Fruit fly (Drosophila melanogaster) whole organism, embryonic: ENCODE results near the gene Tsf2.

Experiments used
- B-H1 ChIP-seq: fragments of 200-800 bp; sonication (Bioruptor generic); IDR thresholded peaks from 3 replicates; pipeline ENCODE4 v1.3.6; 2022; ENCODE audit warnings: missing biosample characterization, missing genetic modification characterization
- Bteb2 ChIP-seq: fragments of 200-800 bp; sonication (Bioruptor generic); optimal IDR thresholded peaks from 2 replicates; lab custom pipeline; 2016; ENCODE audit warnings: missing biosample characterization, missing genetic modification characterization
- CG10321 ChIP-seq: fragments of 200-800 bp; sonication (Bioruptor generic); IDR thresholded peaks from 2 replicates; pipeline ENCODE4 v1.3.6; 2022; ENCODE audit warnings: missing biosample characterization, missing genetic modification characterization
- CG11085 ChIP-seq: fragments of 200-800 bp; sonication (Bioruptor generic); IDR thresholded peaks from 2 replicates; pipeline ENCODE4 v1.3.6; 2022; ENCODE audit warnings: missing biosample characterization, missing genetic modification characterization
- CG11696 ChIP-seq: fragments of 200-800 bp; sonication (Bioruptor generic); IDR thresholded peaks from 2 replicates; pipeline ENCODE4 v1.3.6; 2022; ENCODE audit warnings: missing biosample characterization, missing genetic modification characterization
- CG12391 ChIP-seq: fragments of 200-800 bp; sonication (Bioruptor generic); optimal IDR thresholded peaks from 3 replicates; lab custom pipeline; 2018; ENCODE audit warnings: missing biosample characterization, mild to moderate bottlenecking, missing genetic modification characterization, moderate library complexity
- CG13287 ChIP-seq: fragments of 200-800 bp; sonication (Bioruptor generic); IDR thresholded peaks from 2 replicates; pipeline ENCODE4 v1.3.6; 2022; ENCODE audit warnings: missing biosample characterization, missing genetic modification characterization; ENCODE audit not compliant: partially characterized antibody
- CG13624 ChIP-seq: fragments of 200-800 bp; sonication (Bioruptor generic); optimal IDR thresholded peaks from 2 replicates; lab custom pipeline; 2016; ENCODE audit warnings: missing biosample characterization, missing genetic modification characterization
- CG14014 ChIP-seq: fragments of 200-800 bp; sonication (Bioruptor generic); IDR thresholded peaks from 2 replicates; pipeline ENCODE4 v1.3.6; 2022; ENCODE audit warnings: missing biosample characterization, missing genetic modification characterization
- CG14441 ChIP-seq: fragments of 200-800 bp; sonication (Bioruptor generic); IDR thresholded peaks from 2 replicates; pipeline ENCODE4 v1.3.6; 2022; ENCODE audit warnings: missing biosample characterization, missing genetic modification characterization
- CG2116 ChIP-seq: fragments of 200-800 bp; sonication (Bioruptor generic); optimal IDR thresholded peaks from 3 replicates; lab custom pipeline; 2018; ENCODE audit warnings: missing biosample characterization, mild to moderate bottlenecking, missing genetic modification characterization
- CG31365 ChIP-seq: fragments of 200-800 bp; sonication (Bioruptor generic); optimal IDR thresholded peaks from 2 replicates; lab custom pipeline; 2018; ENCODE audit warnings: missing biosample characterization, mild to moderate bottlenecking, missing genetic modification characterization
- CG33213 ChIP-seq: fragments of 200-800 bp; sonication (Bioruptor generic); optimal IDR thresholded peaks from 3 replicates; lab custom pipeline; 2016; ENCODE audit warnings: missing biosample characterization, missing genetic modification characterization
- CG33557 ChIP-seq: fragments of 200-800 bp; sonication (Bioruptor generic); optimal IDR thresholded peaks from 2 replicates; lab custom pipeline; 2019; ENCODE audit warnings: missing biosample characterization, mild to moderate bottlenecking, missing genetic modification characterization, moderate library complexity
- CG3847 ChIP-seq: fragments of 200-800 bp; sonication (Bioruptor generic); IDR thresholded peaks from 2 replicates; pipeline ENCODE4 v1.3.6; 2022; ENCODE audit warnings: missing biosample characterization, missing genetic modification characterization
- CG4282 ChIP-seq: fragments of 200-800 bp; sonication (Bioruptor generic); optimal IDR thresholded peaks from 2 replicates; lab custom pipeline; 2016; ENCODE audit warnings: missing biosample characterization, missing genetic modification characterization
- CG7745 ChIP-seq: fragments of 200-800 bp; sonication (Bioruptor generic); optimal IDR thresholded peaks from 2 replicates; lab custom pipeline; 2018; ENCODE audit warnings: missing biosample characterization, mild to moderate bottlenecking, missing genetic modification characterization, moderate library complexity
- CG8359 ChIP-seq: fragments of 200-800 bp; sonication (Bioruptor generic); optimal IDR thresholded peaks from 2 replicates; lab custom pipeline; 2017; ENCODE audit warnings: missing biosample characterization, mild to moderate bottlenecking, missing genetic modification characterization, borderline replicate concordance
- CG9215 ChIP-seq: fragments of 200-800 bp; sonication (Bioruptor generic); IDR thresholded peaks from 2 replicates; pipeline ENCODE4 v1.3.6; 2022; ENCODE audit warnings: missing biosample characterization, missing genetic modification characterization
- D19A ChIP-seq: fragments of 200-800 bp; optimal IDR thresholded peaks from 3 replicates; lab custom pipeline; 2019; ENCODE audit warnings: missing biosample characterization, mild to moderate bottlenecking, missing genetic modification characterization, moderate library complexity
- HLH4C ChIP-seq: fragments of 200-800 bp; sonication (Bioruptor generic); IDR thresholded peaks from 3 replicates; pipeline ENCODE4 v1.3.6; 2022; ENCODE audit warnings: missing biosample characterization, missing genetic modification characterization; ENCODE audit not compliant: partially characterized antibody
- Hand ChIP-seq: fragments of 200-800 bp; sonication (Bioruptor generic); optimal IDR thresholded peaks from 2 replicates; lab custom pipeline; 2017; ENCODE audit warnings: mild to moderate bottlenecking, missing biosample characterization, missing genetic modification reagents, missing genetic modification characterization
- Hmr ChIP-seq: fragments of 200-800 bp; sonication (Bioruptor generic); optimal IDR thresholded peaks from 3 replicates; lab custom pipeline; 2017; ENCODE audit warnings: mild to moderate bottlenecking, missing biosample characterization, missing genetic modification reagents, missing genetic modification characterization
- Hr51 ChIP-seq, 2 experiments: fragments of 200-800 bp; sonication (Bioruptor generic); optimal IDR thresholded peaks; 2 replicates in 1 of 2; 3 replicates in 1 of 2; lab custom pipeline; 2016 to 2018; ENCODE audit warnings: missing biosample characterization in 2 of 2, missing genetic modification characterization in 2 of 2, mild to moderate bottlenecking in 1 of 2, moderate library complexity in 1 of 2
- Jarid2 ChIP-seq: fragments of 200-800 bp; sonication (Bioruptor generic); optimal IDR thresholded peaks from 3 replicates; lab custom pipeline; 2017; ENCODE audit warnings: mild to moderate bottlenecking, missing biosample characterization, missing genetic modification reagents, missing genetic modification characterization
- MESR4 ChIP-seq: fragments of 200-800 bp; sonication (Bioruptor generic); optimal IDR thresholded peaks from 2 replicates; lab custom pipeline; 2018; ENCODE audit warnings: missing biosample characterization, mild to moderate bottlenecking, missing genetic modification characterization, moderate library complexity
- Myb ChIP-seq: fragments of 200-800 bp; sonication (Bioruptor generic); optimal IDR thresholded peaks from 2 replicates; lab custom pipeline; 2016; ENCODE audit warnings: missing biosample characterization, missing genetic modification characterization
- Oaz ChIP-seq: fragments of 200-800 bp; sonication (Bioruptor generic); IDR thresholded peaks from 2 replicates; pipeline ENCODE4 v1.3.6; 2022; ENCODE audit warnings: missing biosample characterization, missing genetic modification characterization
- Vsx1 ChIP-seq: fragments of 200-800 bp; sonication (Bioruptor generic); optimal IDR thresholded peaks from 2 replicates; lab custom pipeline; 2017; ENCODE audit warnings: missing biosample characterization, mild to moderate bottlenecking, missing genetic modification characterization, missing genetic modification reagents
- chif ChIP-seq, 2 experiments: fragments of 200-800 bp; sonication (Bioruptor generic); optimal IDR thresholded peaks; 3 replicates each; lab custom pipeline; 2016; ENCODE audit warnings: missing biosample characterization in 2 of 2, missing genetic modification characterization in 2 of 2
- da ChIP-seq: fragments of 200-800 bp; sonication (Bioruptor generic); optimal IDR thresholded peaks from 2 replicates; lab custom pipeline; 2016; ENCODE audit warnings: missing biosample characterization, missing genetic modification characterization
- dmrt99B ChIP-seq: fragments of 200-800 bp; sonication (Bioruptor generic); optimal IDR thresholded peaks from 2 replicates; lab custom pipeline; 2018; ENCODE audit warnings: missing biosample characterization, mild to moderate bottlenecking, missing genetic modification characterization, moderate library complexity
- fu2 ChIP-seq: fragments of 200-800 bp; sonication (Bioruptor generic); optimal IDR thresholded peaks from 2 replicates; lab custom pipeline; 2016; ENCODE audit warnings: missing biosample characterization, missing genetic modification characterization
- insv ChIP-seq, 2 experiments: fragments of 200-800 bp; sonication (Bioruptor generic); optimal IDR thresholded peaks; 3 replicates each; lab custom pipeline; 2016 to 2018; ENCODE audit warnings: missing biosample characterization in 2 of 2, missing genetic modification characterization in 2 of 2
- mld ChIP-seq: fragments of 200-800 bp; sonication (Bioruptor generic); IDR thresholded peaks from 3 replicates; pipeline ENCODE4 v1.3.6; 2022; ENCODE audit warnings: missing biosample characterization, missing genetic modification characterization; ENCODE audit not compliant: partially characterized antibody
- pfk ChIP-seq: fragments of 200-800 bp; sonication (Bioruptor generic); optimal IDR thresholded peaks from 2 replicates; lab custom pipeline; 2018; ENCODE audit warnings: missing biosample characterization, mild to moderate bottlenecking, missing genetic modification characterization, moderate library complexity
- phol ChIP-seq: fragments of 200-800 bp; sonication (Bioruptor generic); optimal IDR thresholded peaks from 3 replicates; lab custom pipeline; 2018; ENCODE audit warnings: missing biosample characterization, mild to moderate bottlenecking, missing genetic modification characterization, moderate library complexity
- prd ChIP-seq, 3 experiments: fragments of >200 bp in 2 of 3; fragments of 200-800 bp in 1 of 3; sonication (Bioruptor generic) in 1 of 3; optimal IDR thresholded peaks in 2 of 3; IDR thresholded peaks in 1 of 3; 2 replicates in 2 of 3; 3 replicates in 1 of 3; pipeline versions ENCODE4 v1.3.6 to Lab custom; 2017 to 2022; ENCODE audit warnings: missing biosample characterization in 1 of 3, missing genetic modification characterization in 1 of 3
- row ChIP-seq: fragments of 200-800 bp; sonication (Bioruptor generic); IDR thresholded peaks from 3 replicates; pipeline ENCODE4 v1.3.6; 2022; ENCODE audit warnings: missing biosample characterization, missing genetic modification characterization
- sc ChIP-seq, 3 experiments: fragments of >200 bp in 2 of 3; fragments of 200-800 bp in 1 of 3; sonication (Bioruptor generic) in 1 of 3; optimal IDR thresholded peaks; 2 replicates in 2 of 3; 3 replicates in 1 of 3; lab custom pipeline; 2017; ENCODE audit warnings: mild to moderate bottlenecking in 1 of 3, missing biosample characterization in 1 of 3, missing genetic modification characterization in 1 of 3, missing genetic modification reagents in 1 of 3
- shn ChIP-seq: fragments of 200-800 bp; sonication (Bioruptor generic); optimal IDR thresholded peaks from 3 replicates; lab custom pipeline; 2016; ENCODE audit warnings: missing biosample characterization, missing genetic modification characterization
- sisA ChIP-seq: fragments of 200-800 bp; sonication (Bioruptor generic); IDR thresholded peaks from 2 replicates; pipeline ENCODE4 v1.3.6; 2022; ENCODE audit warnings: missing biosample characterization, missing genetic modification characterization
- slp2 ChIP-seq: fragments of 200-800 bp; sonication (Bioruptor generic); optimal IDR thresholded peaks from 2 replicates; lab custom pipeline; 2016; ENCODE audit warnings: missing biosample characterization, missing genetic modification characterization
- sob ChIP-seq: fragments of 200-800 bp; sonication (Bioruptor generic); IDR thresholded peaks from 2 replicates; pipeline ENCODE4 v1.3.6; 2022; ENCODE audit warnings: missing biosample characterization, missing genetic modification characterization
- sr ChIP-seq: fragments of 200-800 bp; sonication (Bioruptor generic); IDR thresholded peaks from 3 replicates; pipeline ENCODE4 v1.3.6; 2022; ENCODE audit warnings: missing biosample characterization, missing genetic modification characterization
- tgo ChIP-seq: fragments of 200-800 bp; sonication (Bioruptor generic); IDR thresholded peaks from 3 replicates; pipeline ENCODE4 v1.3.6; 2022; ENCODE audit warnings: missing biosample characterization, missing genetic modification characterization
- tna ChIP-seq: fragments of 200-800 bp; sonication (Bioruptor generic); IDR thresholded peaks from 2 replicates; pipeline ENCODE4 v1.3.6; 2022; ENCODE audit warnings: missing biosample characterization, missing genetic modification characterization; ENCODE audit not compliant: partially characterized antibody
- toy ChIP-seq: fragments of 200-800 bp; sonication (Bioruptor generic); IDR thresholded peaks from 2 replicates; pipeline ENCODE4 v1.3.6; 2022; ENCODE audit warnings: missing biosample characterization, missing genetic modification characterization

Gene Tsf2

dm6 chr3L:12533392-12534070 lies at the start of gene Tsf2, which contains the start of gene CG34242 (continued):
- peak; percentile 88 for TF ChIP-seq toy (GFP tag; lab: Robert Waterston, UW)
- peak; percentile 52 for TF ChIP-seq MESR4 (GFP tag; lab: Kevin White, UChicago)
- no peak for TF ChIP-seq mld (GFP tag; lab: Robert Waterston, UW)
- TF ChIP-seq D19A (tag; lab: Kevin White, UChicago) = peak; percentile 82
- TF ChIP-seq CG8359 = peak; percentile 45
- TF ChIP-seq CG10321 (GFP tag; lab: Robert Waterston, UW) = no peak
- no peak for TF ChIP-seq CG33557
- no peak for TF ChIP-seq da (GFP tag; lab: Kevin White, UChicago)
- peak; percentile 89 for TF ChIP-seq CG11085 (GFP tag; lab: Robert Waterston, UW)
- TF ChIP-seq slp2 (GFP tag; lab: Kevin White, UChicago) = no peak
- TF ChIP-seq Vsx1 (GFP tag; lab: Kevin White, UChicago) = no peak
- peak; percentile 85 for TF ChIP-seq CG11696 (GFP tag; lab: Robert Waterston, UW)
- TF ChIP-seq sc (optimal IDR thresholded peaks at IDR 0.05; lab: Kevin White, UChicago) = no peak
- no peak for TF ChIP-seq sc (GFP tag; optimal IDR thresholded peaks at IDR 0.05; lab: Kevin White, UChicago)
- TF ChIP-seq HLH4C (GFP tag; lab: Robert Waterston, UW) = no peak
- TF ChIP-seq CG12391 (tag; lab: Kevin White, UChicago) = peak; percentile 53
- TF ChIP-seq CG9215 = peak; percentile 86
- TF ChIP-seq CG14441 = peak; percentile 92
- peak; percentile 16 for TF ChIP-seq CG31365 (tag; lab: Kevin White, UChicago)
- TF ChIP-seq shn (GFP tag; lab: Kevin White, UChicago) = no peak
- TF ChIP-seq CG7745 (tag; lab: Kevin White, UChicago) = no peak
- peak; percentile 88 for TF ChIP-seq Oaz
- TF ChIP-seq CG13287 (GFP tag; lab: Robert Waterston, UW) = no peak
- peak; percentile 94 for TF ChIP-seq CG14014 (GFP tag; lab: Robert Waterston, UW)
- TF ChIP-seq Jarid2 = no peak
- peak; percentile 94 for TF ChIP-seq sob (GFP tag; lab: Robert Waterston, UW)
- TF ChIP-seq CG33213 (GFP tag; lab: Kevin White, UChicago) = peak; percentile 20
- peak; percentile 57 for TF ChIP-seq CG3847 (GFP tag; lab: Robert Waterston, UW)
- TF ChIP-seq CG13624 (GFP tag; lab: Kevin White, UChicago) = no peak
- TF ChIP-seq CG2116 (GFP tag; lab: Kevin White, UChicago) = peak; percentile 18
- no peak for TF ChIP-seq Hr51 (GFP tag; optimal IDR thresholded peaks at IDR 0.05; lab: Kevin White, UChicago)
- TF ChIP-seq Hmr (GFP tag; lab: Kevin White, UChicago) = no peak
- TF ChIP-seq fu2 = no peak
- no peak for TF ChIP-seq CG4282 (GFP tag; lab: Kevin White, UChicago)
- TF ChIP-seq prd (optimal IDR thresholded peaks at IDR 0.05; lab: Kevin White, UChicago) = no peak
- peak; percentile 96 for TF ChIP-seq prd (GFP tag; IDR thresholded peaks at IDR 0.05; lab: Robert Waterston, UW)
- no peak for TF ChIP-seq chif (GFP tag; optimal IDR thresholded peaks at IDR 0.05; lab: Kevin White, UChicago)
- TF ChIP-seq B-H1 = peak; percentile 54; the same call in 2 of the 3 replicates
- TF ChIP-seq tgo (GFP tag; lab: Robert Waterston, UW) = peak; percentile 94
- no peak for TF ChIP-seq Myb (GFP tag; lab: Kevin White, UChicago)
- peak; percentile 92 for TF ChIP-seq phol (tag; lab: Kevin White, UChicago)
- peak; percentile 81 for TF ChIP-seq dmrt99B (tag; lab: Kevin White, UChicago)
- TF ChIP-seq Bteb2 (GFP tag; lab: Kevin White, UChicago) = no peak
- TF ChIP-seq sr = peak; percentile 27; the same call in 1 of the 3 replicates
- no peak for TF ChIP-seq pfk
- no peak for TF ChIP-seq insv (GFP tag; optimal IDR thresholded peaks at IDR 0.05; lab: Kevin White, UChicago)
- TF ChIP-seq row (GFP tag; lab: Robert Waterston, UW) = peak; percentile 84
- TF ChIP-seq Hand = no peak
- TF ChIP-seq sisA = peak; percentile 96
- no peak for TF ChIP-seq tna (GFP tag; lab: Robert Waterston, UW)
